Fruit fly (Drosophila melanogaster): ENCODE data around the gene MED20.

MED20 gene

dm6 chr2L:8082692-8083412, 10.2 kb upstream of the MED20 start, which contains the start of gene Mcr (continued):
- TF ChIP-seq kay (GFP tag; optimal IDR thresholded peaks at IDR 0.05) (peak; percentile 50), corto (GFP tag; optimal IDR thresholded peaks at IDR 0.05) (no peak), Pdp1 (GFP tag; optimal IDR thresholded peaks at IDR 0.05) (peak in 1 of 2 experiments; percentile 42), ssp (GFP tag; IDR thresholded peaks at IDR 0.05) (peak; percentile 29; the same call in 1 of the 2 replicates)

- peak; percentile 46 for TF ChIP-seq Bteb2 (GFP tag; optimal IDR thresholded peaks at IDR 0.05)
- TF ChIP-seq CG2199 (GFP tag; IDR thresholded peaks at IDR 0.05), result peak; percentile 94
- TF ChIP-seq CG43689 (GFP tag; IDR thresholded peaks at IDR 0.05), result peak; percentile 48; the same call in 1 of the 2 replicates
- peak; percentile 7 for TF ChIP-seq CG6683 (GFP tag; optimal IDR thresholded peaks at IDR 0.05)
- TF ChIP-seq zen (tag; optimal IDR thresholded peaks at IDR 0.05), result peak; percentile 66
- TF ChIP-seq pfk (GFP tag; optimal IDR thresholded peaks at IDR 0.05), result peak; percentile 70
- peak; percentile 78; the same call in 2 of the 3 replicates for TF ChIP-seq CG11456 (GFP tag; IDR thresholded peaks at IDR 0.05)
- no peak for TF ChIP-seq Doc3 (GFP tag; IDR thresholded peaks at IDR 0.05; ENCODE audit: partially characterized antibody)
- TF ChIP-seq CG17186 (GFP tag; optimal IDR thresholded peaks at IDR 0.05), result no peak
- TF ChIP-seq Usf (GFP tag; optimal IDR thresholded peaks at IDR 0.05), result peak; percentile 60
- no peak for TF ChIP-seq en (GFP tag; optimal IDR thresholded peaks at IDR 0.05)
- TF ChIP-seq tna (GFP tag; IDR thresholded peaks at IDR 0.05; ENCODE audit: partially characterized antibody), result no peak
- peak; percentile 84 for TF ChIP-seq slbo (GFP tag; IDR thresholded peaks at IDR 0.05)
- no peak for TF ChIP-seq sima (GFP tag; optimal IDR thresholded peaks at IDR 0.05)
- no peak for TF ChIP-seq ash1 (GFP tag; optimal IDR thresholded peaks at IDR 0.05)
- peak; percentile 9 for TF ChIP-seq CG7786 (GFP tag; optimal IDR thresholded peaks at IDR 0.05)
- peak; percentile 60 for TF ChIP-seq Asciz (GFP tag; optimal IDR thresholded peaks at IDR 0.05)
- TF ChIP-seq pb (GFP tag; optimal IDR thresholded peaks at IDR 0.05), result no peak
- 0 out of 2 replicates have a peak, but pooled peaks have one; percentile 55 for TF ChIP-seq bowl (GFP tag; IDR thresholded peaks at IDR 0.05)
- TF ChIP-seq org-1 (GFP tag; optimal IDR thresholded peaks at IDR 0.05), result peak; percentile 73
- TF ChIP-seq CG8944 (GFP tag; optimal IDR thresholded peaks at IDR 0.05), result peak; percentile 18
- peak; percentile 33 for TF ChIP-seq pnt (GFP tag; optimal IDR thresholded peaks at IDR 0.05)
- TF ChIP-seq otp (GFP tag; IDR thresholded peaks at IDR 0.05), result 0 out of 3 replicates have a peak, but pooled peaks have one; percentile 18
- no peak for TF ChIP-seq z (GFP tag; IDR thresholded peaks at IDR 0.05)
- TF ChIP-seq Lhr (GFP tag; optimal IDR thresholded peaks at IDR 0.05), result peak; percentile 34
- TF ChIP-seq ab (GFP tag; optimal IDR thresholded peaks at IDR 0.05), result no peak
- no peak for TF ChIP-seq CG12236 (GFP tag; optimal IDR thresholded peaks at IDR 0.05)
- no peak for TF ChIP-seq CG42726 (GFP tag; IDR thresholded peaks at IDR 0.05; ENCODE audit: partially characterized antibody)
- TF ChIP-seq CG8765 (GFP tag; IDR thresholded peaks at IDR 0.05), result 0 out of 2 replicates have a peak, but pooled peaks have one; percentile 23
- TF ChIP-seq CG2712 (tag; optimal IDR thresholded peaks at IDR 0.05), result peak; percentile 92
- no peak for TF ChIP-seq CG31365 (tag; optimal IDR thresholded peaks at IDR 0.05)
- no peak for TF ChIP-seq CG18476 (GFP tag; optimal IDR thresholded peaks at IDR 0.05)
- TF ChIP-seq bigmax (GFP tag; optimal IDR thresholded peaks at IDR 0.05), result no peak
- TF ChIP-seq ham (GFP tag; IDR thresholded peaks at IDR 0.05), result peak; percentile 55; the same call in 1 of the 2 replicates
- TF ChIP-seq Dek (tag; optimal IDR thresholded peaks at IDR 0.05), result peak; percentile 71
- peak; percentile 57 for TF ChIP-seq Spps (tag; optimal IDR thresholded peaks at IDR 0.05)
- TF ChIP-seq B-H2 (GFP tag; optimal IDR thresholded peaks at IDR 0.05), result no peak
- no peak for TF ChIP-seq Rx (GFP tag; IDR thresholded peaks at IDR 0.05)
- peak; percentile 84 for TF ChIP-seq CG14710 (tag; optimal IDR thresholded peaks at IDR 0.05)
- TF ChIP-seq CG12769 (tag; optimal IDR thresholded peaks at IDR 0.05), result no peak
- TF ChIP-seq tap (tag; optimal IDR thresholded peaks at IDR 0.05), result no peak
Measured at dm6 chr2L:8081640-8082485, 9.2 kb upstream of the MED20 start.

Measured in whole organism, embryonic.